Worm (Caenorhabditis elegans): ENCODE measurements around the gene Y41C4A.32.

- no peak for TF ChIP-seq lir-3 (tag; optimal IDR thresholded peaks at IDR 0.05; ENCODE audit: poor library complexity)
- no peak for TF ChIP-seq lin-15B (tag; optimal IDR thresholded peaks at IDR 0.05)
- TF ChIP-seq nhr-12 (tag; optimal IDR thresholded peaks at IDR 0.05), result no peak
- TF ChIP-seq nhr-76 (tag; optimal IDR thresholded peaks at IDR 0.05), result no peak
- TF ChIP-seq ztf-4 (tag; optimal IDR thresholded peaks at IDR 0.05), result no peak
- TF ChIP-seq unc-130 (tag; optimal IDR thresholded peaks at IDR 0.05), result no peak
Observed at ce11 chrIII:11705930-11706329, 15.6 kb upstream of the Y41C4A.32 start.

Measured in whole organism, L1 larva.